Worm (Caenorhabditis elegans) whole organism, early embryonic: ENCODE measurements around the gene D1054.1.

Experiments
- B0310.2 ChIP-seq: sonication (generic microtip); optimal IDR thresholded peaks from 2 replicates; lab custom pipeline; 2016; ENCODE audit warnings: mild to moderate bottlenecking, missing genetic modification characterization, missing compliant biosample characterization
- F13C5.2 ChIP-seq: sonication (generic microtip); optimal IDR thresholded peaks from 2 replicates; lab custom pipeline; 2017; ENCODE audit warnings: mild to moderate bottlenecking, missing genetic modification characterization, inconsistent platforms, missing compliant biosample characterization
- aly-1 ChIP-seq: sonication (generic microtip); optimal IDR thresholded peaks from 2 replicates; lab custom pipeline; 2016; ENCODE audit warnings: missing genetic modification characterization, missing compliant biosample characterization
- ama-1 ChIP-seq: fragments of 150-350 bp; optimal IDR thresholded peaks from 2 replicates; lab custom pipeline; 2014
- ceh-13 ChIP-seq: fragments of 200-800 bp; sonication (Bioruptor generic); optimal IDR thresholded peaks from 2 replicates; lab custom pipeline; 2018; ENCODE audit warnings: mild to moderate bottlenecking, missing genetic modification characterization, missing compliant biosample characterization
- ets-7 ChIP-seq: sonication (generic microtip); optimal IDR thresholded peaks from 2 replicates; lab custom pipeline; 2016; ENCODE audit warnings: missing genotype, missing genetic modification characterization, missing compliant biosample characterization
- flt-1 ChIP-seq: fragments of 200-800 bp; sonication (Bioruptor generic); IDR thresholded peaks from 2 replicates; pipeline ENCODE4 v1.3.6; 2022; ENCODE audit warnings: missing genetic modification characterization, missing compliant biosample characterization
- hmbx-1 ChIP-seq: sonication (generic microtip); optimal IDR thresholded peaks from 2 replicates; lab custom pipeline; 2016; ENCODE audit warnings: mild to moderate bottlenecking, missing genetic modification characterization, missing compliant biosample characterization
- pes-1 ChIP-seq: fragments of 200-800 bp; sonication (Bioruptor generic); IDR thresholded peaks from 2 replicates; pipeline ENCODE4 v1.3.6; 2022; ENCODE audit warnings: missing genetic modification reagents, missing genetic modification characterization, missing compliant biosample characterization
- scrt-1 ChIP-seq: fragments of 200-800 bp; sonication (Bioruptor generic); IDR thresholded peaks from 2 replicates; pipeline ENCODE4 v1.3.6; 2022; ENCODE audit warnings: missing genetic modification characterization, missing compliant biosample characterization
- sea-1 ChIP-seq: fragments of 200-800 bp; sonication (Bioruptor generic); conservative IDR thresholded peaks from 2 replicates; pipeline ENCODE4 v1.3.6; 2022; ENCODE audit warnings: missing genetic modification characterization, missing compliant biosample characterization
- tbx-11 ChIP-seq: fragments of 200-800 bp; sonication (Bioruptor generic); IDR thresholded peaks from 2 replicates; pipeline ENCODE4 v1.3.6; 2022; ENCODE audit warnings: missing genetic modification characterization, missing compliant biosample characterization
- tra-4 ChIP-seq: sonication (generic microtip); optimal IDR thresholded peaks from 2 replicates; lab custom pipeline; 2017; ENCODE audit warnings: missing genetic modification characterization, missing compliant biosample characterization

DNA sequence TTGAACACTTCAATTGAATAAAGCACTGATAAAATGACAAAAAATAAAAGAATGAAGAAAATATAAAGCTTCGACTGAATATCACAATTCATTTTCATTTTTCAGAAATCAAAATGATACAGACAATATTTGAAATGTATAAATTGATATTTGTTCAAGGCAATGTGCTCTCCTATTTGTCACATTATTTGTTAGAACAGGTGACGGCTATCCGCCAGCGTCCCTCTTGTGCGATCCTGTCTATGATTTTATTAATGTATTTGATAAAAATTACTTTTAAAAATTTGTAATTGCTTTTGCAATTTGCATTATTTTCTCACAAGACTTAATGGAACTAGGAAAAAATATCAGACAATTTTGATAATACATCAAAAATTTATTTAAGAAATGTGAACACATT lies 16.0 kb downstream of the D1054.1 start, which contains the start of gene F28H7.7:
- TF ChIP-seq tra-4 (tag; lab: Kevin White, UChicago): no peak
- no peak for TF ChIP-seq hmbx-1
- TF ChIP-seq ama-1 (lab: Kevin White, UChicago): no peak
- no peak for TF ChIP-seq ceh-13 (GFP tag; lab: Kevin White, UChicago)
- no peak for TF ChIP-seq sea-1 (GFP tag; lab: Robert Waterston, UW)
- no peak for TF ChIP-seq aly-1 (tag; lab: Kevin White, UChicago)
- TF ChIP-seq flt-1 (GFP tag; lab: Robert Waterston, UW): no peak
- no peak for TF ChIP-seq ets-7 (tag; lab: Kevin White, UChicago)
- TF ChIP-seq pes-1 (GFP tag; lab: Robert Waterston, UW): no peak
- no peak for TF ChIP-seq F13C5.2 (tag; lab: Kevin White, UChicago)
- TF ChIP-seq scrt-1: no peak
- TF ChIP-seq tbx-11 (GFP tag; lab: Robert Waterston, UW): no peak
- no peak for TF ChIP-seq B0310.2 (tag; lab: Kevin White, UChicago)
